Fruit fly (Drosophila melanogaster) whole organism, embryonic: ENCODE data around the gene sv.
A peak's percentile ranks its signal among the peaks of the same experiment; 100 is the strongest.

Experiments
- Atf-2 ChIP-seq: fragments of 200-800 bp; sonication (Bioruptor generic); optimal IDR thresholded peaks from 2 replicates; lab custom pipeline; 2016; ENCODE audit warnings: missing biosample characterization, missing genetic modification characterization
- Atf3 ChIP-seq: fragments of 200-800 bp; sonication (Bioruptor generic); optimal IDR thresholded peaks from 3 replicates; lab custom pipeline; 2016; ENCODE audit warnings: missing biosample characterization, missing genetic modification characterization
- BEAF-32 ChIP-seq: fragments of 200-800 bp; sonication (Bioruptor generic); optimal IDR thresholded peaks from 3 replicates; lab custom pipeline; 2017; ENCODE audit warnings: missing biosample characterization, missing genetic modification characterization, mild to moderate bottlenecking, moderate library complexity, missing genetic modification reagents
- CG10147 ChIP-seq: fragments of 200-800 bp; sonication (Bioruptor generic); optimal IDR thresholded peaks from 2 replicates; lab custom pipeline; 2019; ENCODE audit warnings: missing biosample characterization, mild to moderate bottlenecking, missing genetic modification characterization, moderate library complexity
- CG10979 ChIP-seq: fragments of 200-800 bp; sonication (Bioruptor generic); optimal IDR thresholded peaks from 2 replicates; lab custom pipeline; 2018; ENCODE audit warnings: missing biosample characterization, mild to moderate bottlenecking, missing genetic modification characterization, moderate library complexity
- CG11093 ChIP-seq: fragments of 200-800 bp; sonication (Bioruptor generic); IDR thresholded peaks from 3 replicates; pipeline ENCODE4 v1.3.6; 2022; ENCODE audit warnings: missing biosample characterization, missing genetic modification characterization
- CG13123 ChIP-seq: fragments of 200-800 bp; sonication (Bioruptor generic); optimal IDR thresholded peaks from 2 replicates; lab custom pipeline; 2016; ENCODE audit warnings: missing biosample characterization, missing genetic modification characterization
- CG13624 ChIP-seq: fragments of 200-800 bp; sonication (Bioruptor generic); optimal IDR thresholded peaks from 2 replicates; lab custom pipeline; 2016; ENCODE audit warnings: missing biosample characterization, missing genetic modification characterization
- CG15514 ChIP-seq: fragments of 200-800 bp; sonication (Bioruptor generic); optimal IDR thresholded peaks from 3 replicates; lab custom pipeline; 2017; ENCODE audit warnings: missing biosample characterization, missing genetic modification characterization, mild to moderate bottlenecking, moderate library complexity, missing genetic modification reagents
- CG1603 ChIP-seq: fragments of 200-800 bp; sonication (Bioruptor generic); optimal IDR thresholded peaks from 2 replicates; lab custom pipeline; 2019; ENCODE audit warnings: missing biosample characterization, mild to moderate bottlenecking, missing genetic modification characterization, moderate library complexity
- CG18011 ChIP-seq: fragments of 200-800 bp; sonication (Bioruptor generic); optimal IDR thresholded peaks from 2 replicates; lab custom pipeline; 2017; ENCODE audit warnings: missing biosample characterization, missing genetic modification characterization, mild to moderate bottlenecking, moderate library complexity, missing genotype
- CG2712 ChIP-seq: fragments of 200-800 bp; optimal IDR thresholded peaks from 3 replicates; lab custom pipeline; 2019; ENCODE audit warnings: missing biosample characterization, mild to moderate bottlenecking, missing genetic modification characterization, moderate library complexity
- CG32772 ChIP-seq: fragments of 200-800 bp; sonication (Bioruptor generic); IDR thresholded peaks from 2 replicates; pipeline ENCODE4 v1.3.6; 2022; ENCODE audit warnings: missing biosample characterization, missing genetic modification characterization
- CG4707 ChIP-seq: fragments of 200-800 bp; sonication (Bioruptor generic); optimal IDR thresholded peaks from 2 replicates; lab custom pipeline; 2018; ENCODE audit warnings: missing biosample characterization, mild to moderate bottlenecking, missing genetic modification characterization, moderate library complexity
- CG4854 ChIP-seq: fragments of 200-800 bp; sonication (Bioruptor generic); optimal IDR thresholded peaks from 2 replicates; lab custom pipeline; 2016; ENCODE audit warnings: missing biosample characterization, missing genetic modification characterization, inconsistent platforms
- CG7357 ChIP-seq: fragments of 200-800 bp; sonication (Bioruptor generic); IDR thresholded peaks from 3 replicates; pipeline ENCODE4 v1.3.6; 2022; ENCODE audit warnings: missing biosample characterization, missing genetic modification characterization
- CG7372 ChIP-seq: fragments of 200-800 bp; sonication (Bioruptor generic); IDR thresholded peaks from 2 replicates; pipeline ENCODE4 v1.3.6; 2022; ENCODE audit warnings: missing biosample characterization, missing genetic modification characterization
- CG7839 ChIP-seq: fragments of 200-800 bp; sonication (Bioruptor generic); optimal IDR thresholded peaks from 3 replicates; lab custom pipeline; 2018; ENCODE audit warnings: missing biosample characterization, mild to moderate bottlenecking, missing genetic modification characterization, moderate library complexity
- CG7928 ChIP-seq: fragments of 200-800 bp; sonication (Bioruptor generic); optimal IDR thresholded peaks from 2 replicates; lab custom pipeline; 2017; ENCODE audit warnings: missing biosample characterization, mild to moderate bottlenecking, missing genetic modification characterization
- CG8388 ChIP-seq: fragments of 200-800 bp; sonication (Bioruptor generic); optimal IDR thresholded peaks from 2 replicates; lab custom pipeline; 2019; ENCODE audit warnings: missing biosample characterization, mild to moderate bottlenecking, missing genetic modification characterization, moderate library complexity
- CG9215 ChIP-seq: fragments of 200-800 bp; sonication (Bioruptor generic); IDR thresholded peaks from 2 replicates; pipeline ENCODE4 v1.3.6; 2022; ENCODE audit warnings: missing biosample characterization, missing genetic modification characterization
- CG9817 ChIP-seq: fragments of 200-800 bp; sonication (Bioruptor generic); optimal IDR thresholded peaks from 2 replicates; lab custom pipeline; 2018; ENCODE audit warnings: missing biosample characterization, mild to moderate bottlenecking, missing genetic modification characterization, moderate library complexity
- CoRest ChIP-seq: fragments of 200-800 bp; sonication (Bioruptor generic); optimal IDR thresholded peaks from 3 replicates; lab custom pipeline; 2018; ENCODE audit warnings: missing biosample characterization, mild to moderate bottlenecking, missing genetic modification characterization, moderate library complexity
- E2f2 ChIP-seq: fragments of 200-800 bp; sonication (Bioruptor generic); IDR thresholded peaks from 2 replicates; pipeline ENCODE4 v1.3.6; 2022; ENCODE audit warnings: missing biosample characterization, missing genetic modification characterization
- Hmr ChIP-seq: fragments of 200-800 bp; sonication (Bioruptor generic); optimal IDR thresholded peaks from 3 replicates; lab custom pipeline; 2017; ENCODE audit warnings: mild to moderate bottlenecking, missing biosample characterization, missing genetic modification reagents, missing genetic modification characterization
- Hr78 ChIP-seq, 2 experiments: fragments of 200-800 bp in 1 of 2; fragments of >200 bp in 1 of 2; sonication (Bioruptor generic) in 1 of 2; optimal IDR thresholded peaks; 2 replicates each; lab custom pipeline; 2017 to 2019; ENCODE audit warnings: missing biosample characterization in 2 of 2, missing genetic modification characterization in 2 of 2, mild to moderate bottlenecking in 1 of 2, moderate library complexity in 1 of 2
- Jarid2 ChIP-seq: fragments of 200-800 bp; sonication (Bioruptor generic); optimal IDR thresholded peaks from 3 replicates; lab custom pipeline; 2017; ENCODE audit warnings: mild to moderate bottlenecking, missing biosample characterization, missing genetic modification reagents, missing genetic modification characterization
- Lpt ChIP-seq: fragments of >200 bp; optimal IDR thresholded peaks from 2 replicates; lab custom pipeline; 2018; ENCODE audit warnings: missing biosample characterization, missing genetic modification characterization
- Myb ChIP-seq: fragments of 200-800 bp; sonication (Bioruptor generic); optimal IDR thresholded peaks from 2 replicates; lab custom pipeline; 2016; ENCODE audit warnings: missing biosample characterization, missing genetic modification characterization
- Poxn ChIP-seq: fragments of 200-800 bp; sonication (Bioruptor generic); IDR thresholded peaks from 2 replicates; pipeline ENCODE4 v1.3.6; 2022; ENCODE audit warnings: missing biosample characterization, missing genetic modification characterization
- Rfx ChIP-seq: fragments of 200-800 bp; sonication (Bioruptor generic); IDR thresholded peaks from 2 replicates; pipeline ENCODE4 v1.3.6; 2022; ENCODE audit warnings: missing biosample characterization, missing genetic modification characterization
- aop ChIP-seq: fragments of 200-800 bp; sonication (Bioruptor generic); IDR thresholded peaks from 2 replicates; pipeline ENCODE4 v1.3.6; 2022; ENCODE audit warnings: missing biosample characterization, missing genetic modification characterization
- chinmo ChIP-seq: fragments of 200-800 bp; sonication (Bioruptor generic); IDR thresholded peaks from 4 replicates; pipeline ENCODE4 v1.3.6; 2022; ENCODE audit warnings: missing biosample characterization, missing genetic modification characterization; ENCODE audit not compliant: partially characterized antibody
- chm ChIP-seq: fragments of 200-800 bp; sonication (Bioruptor generic); IDR thresholded peaks from 2 replicates; pipeline ENCODE4 v1.3.6; 2022; ENCODE audit warnings: missing biosample characterization, missing genetic modification characterization
- dm ChIP-seq: fragments of 200-800 bp; sonication (Bioruptor generic); optimal IDR thresholded peaks from 3 replicates; lab custom pipeline; 2016; ENCODE audit warnings: missing biosample characterization, missing genetic modification characterization
- dmrt99B ChIP-seq: fragments of 200-800 bp; sonication (Bioruptor generic); optimal IDR thresholded peaks from 2 replicates; lab custom pipeline; 2018; ENCODE audit warnings: missing biosample characterization, mild to moderate bottlenecking, missing genetic modification characterization, moderate library complexity
- dysf ChIP-seq: fragments of 200-800 bp; sonication (Bioruptor generic); IDR thresholded peaks from 3 replicates; pipeline ENCODE4 v1.3.6; 2022; ENCODE audit warnings: missing biosample characterization, missing genetic modification characterization
- inv ChIP-seq: fragments of 200-800 bp; sonication (Bioruptor generic); IDR thresholded peaks from 2 replicates; pipeline ENCODE4 v1.3.6; 2022; ENCODE audit warnings: missing biosample characterization, missing genetic modification characterization; ENCODE audit not compliant: partially characterized antibody
- odd ChIP-seq: fragments of 200-800 bp; sonication (Bioruptor generic); optimal IDR thresholded peaks from 2 replicates; lab custom pipeline; 2017; ENCODE audit warnings: missing biosample characterization, mild to moderate bottlenecking, missing genetic modification characterization
- pan ChIP-seq, 4 experiments: fragments of >200 bp in 3 of 4; fragments of 200-800 bp in 1 of 4; sonication (Bioruptor generic) in 1 of 4; optimal IDR thresholded peaks in 3 of 4; IDR thresholded peaks in 1 of 4; 2 replicates each; pipeline versions ENCODE4 v1.3.6 to Lab custom; 2017 to 2022; ENCODE audit warnings: missing biosample characterization in 2 of 4, missing genetic modification characterization in 2 of 4, mixed read lengths in 1 of 4
- phol ChIP-seq: fragments of 200-800 bp; sonication (Bioruptor generic); optimal IDR thresholded peaks from 3 replicates; lab custom pipeline; 2018; ENCODE audit warnings: missing biosample characterization, mild to moderate bottlenecking, missing genetic modification characterization, moderate library complexity
- sd ChIP-seq: fragments of 200-800 bp; sonication (Bioruptor generic); optimal IDR thresholded peaks from 3 replicates; lab custom pipeline; 2018; ENCODE audit warnings: missing biosample characterization, mild to moderate bottlenecking, missing genetic modification characterization, moderate library complexity
- tgo ChIP-seq: fragments of 200-800 bp; sonication (Bioruptor generic); IDR thresholded peaks from 3 replicates; pipeline ENCODE4 v1.3.6; 2022; ENCODE audit warnings: missing biosample characterization, missing genetic modification characterization
- unc-4 ChIP-seq: fragments of 200-800 bp; sonication (Bioruptor generic); IDR thresholded peaks from 2 replicates; pipeline ENCODE4 v1.3.6; 2022; ENCODE audit warnings: missing biosample characterization, missing genetic modification characterization; ENCODE audit not compliant: partially characterized antibody
- unpg ChIP-seq: fragments of 200-800 bp; sonication (Bioruptor generic); optimal IDR thresholded peaks from 3 replicates; lab custom pipeline; 2018; ENCODE audit warnings: missing biosample characterization, mild to moderate bottlenecking, missing genetic modification characterization, moderate library complexity
- vnd ChIP-seq: fragments of 200-800 bp; sonication (Bioruptor generic); IDR thresholded peaks from 3 replicates; pipeline ENCODE4 v1.3.6; 2022; ENCODE audit warnings: missing biosample characterization, missing genetic modification characterization; ENCODE audit not compliant: partially characterized antibody
- vvl ChIP-seq: fragments of 200-800 bp; sonication (Bioruptor generic); IDR thresholded peaks from 2 replicates; pipeline ENCODE4 v1.3.6; 2022; ENCODE audit warnings: missing biosample characterization, missing genetic modification characterization
- zf30C ChIP-seq: fragments of 200-800 bp; sonication (Bioruptor generic); optimal IDR thresholded peaks from 3 replicates; lab custom pipeline; 2018; ENCODE audit warnings: missing biosample characterization, mild to moderate bottlenecking, missing genetic modification characterization

Gene sv

dm6 chr4:1084326-1085062 is 4.1 kb upstream of the sv start, which contains the start of gene Actbeta (continued):
- TF ChIP-seq CG1603 (tag; lab: Kevin White, UChicago) = peak; percentile 72
- TF ChIP-seq Jarid2 (GFP tag; lab: Kevin White, UChicago) = no peak
- TF ChIP-seq chm = no peak
- TF ChIP-seq vvl (GFP tag; lab: Robert Waterston, UW) = no peak
- no peak for TF ChIP-seq CG7839 (tag; lab: Kevin White, UChicago)
- no peak for TF ChIP-seq CG13624
- TF ChIP-seq CG9215 (GFP tag; lab: Robert Waterston, UW) = no peak
- TF ChIP-seq CG7928 (GFP tag; lab: Kevin White, UChicago) = no peak
- no peak for TF ChIP-seq CG4707 (GFP tag; lab: Kevin White, UChicago)
- no peak for TF ChIP-seq unpg (GFP tag; lab: Kevin White, UChicago)
- TF ChIP-seq CG10147 (GFP tag; lab: Kevin White, UChicago) = no peak
- no peak for TF ChIP-seq CG15514 (GFP tag; lab: Kevin White, UChicago)
- peak; percentile 4 for TF ChIP-seq CG2712 (tag; lab: Kevin White, UChicago)
- peak; percentile 73 for TF ChIP-seq inv (GFP tag; lab: Robert Waterston, UW)
- TF ChIP-seq CG7357 (GFP tag; lab: Robert Waterston, UW) = no peak
- no peak; the same call in 3 of the 4 replicates for TF ChIP-seq chinmo (GFP tag; lab: Robert Waterston, UW)
- no peak for TF ChIP-seq Atf-2
- no peak for TF ChIP-seq CG32772
- no peak for TF ChIP-seq sd (tag; lab: Kevin White, UChicago)
- TF ChIP-seq Lpt = no peak
- no peak for TF ChIP-seq zf30C (GFP tag; lab: Kevin White, UChicago)
- TF ChIP-seq dysf (GFP tag; lab: Robert Waterston, UW) = no peak
- TF ChIP-seq CG9817 (tag; lab: Kevin White, UChicago) = no peak
- TF ChIP-seq Rfx = no peak
- no peak for TF ChIP-seq CG18011 (GFP tag; lab: Kevin White, UChicago)
- no peak for TF ChIP-seq aop (GFP tag; lab: Robert Waterston, UW)
- TF ChIP-seq Hmr (GFP tag; lab: Kevin White, UChicago) = no peak
- TF ChIP-seq phol = peak; percentile 29
- peak; percentile 93 for TF ChIP-seq unc-4
- TF ChIP-seq BEAF-32 (GFP tag; lab: Kevin White, UChicago) = peak; percentile 87
- TF ChIP-seq Poxn = no peak
- no peak for TF ChIP-seq CG4854 (GFP tag; lab: Kevin White, UChicago)
- no peak for TF ChIP-seq tgo (GFP tag; lab: Robert Waterston, UW)
- TF ChIP-seq CG8388 = no peak
- peak; percentile 78 for TF ChIP-seq vnd (GFP tag; lab: Robert Waterston, UW)
- peak; percentile 91 for TF ChIP-seq E2f2
- no peak for TF ChIP-seq CG10979 (tag; lab: Kevin White, UChicago)
- TF ChIP-seq Atf3 (GFP tag; lab: Kevin White, UChicago) = no peak
- TF ChIP-seq CG11093 (GFP tag; lab: Robert Waterston, UW) = no peak
- TF ChIP-seq CoRest (tag; lab: Kevin White, UChicago) = no peak
- no peak for TF ChIP-seq Hr78 (GFP tag; optimal IDR thresholded peaks at IDR 0.05; lab: Kevin White, UChicago)
- peak; percentile 97 for TF ChIP-seq Myb (GFP tag; lab: Kevin White, UChicago)
- TF ChIP-seq CG7372 (GFP tag; lab: Robert Waterston, UW) = no peak
- TF ChIP-seq CG13123 (GFP tag; lab: Kevin White, UChicago) = no peak
- no peak for TF ChIP-seq dmrt99B (tag; lab: Kevin White, UChicago)
- TF ChIP-seq dm (GFP tag; lab: Kevin White, UChicago) = no peak
- no peak for TF ChIP-seq pan (optimal IDR thresholded peaks at IDR 0.05; lab: Kevin White, UChicago)
- no peak for TF ChIP-seq pan (GFP tag; optimal IDR thresholded peaks at IDR 0.05 in 1 of 2, IDR thresholded peaks at IDR 0.05 in 1 of 2)
- no peak for TF ChIP-seq odd (GFP tag; lab: Kevin White, UChicago)
